Worm (Caenorhabditis elegans): ENCODE data around the gene F28B12.6.

F28B12.6 gene

ce11 chrII:5955638-5956167 is 15.0 kb downstream of the F28B12.6 start (continued):
- no peak for TF ChIP-seq snpc-3.4 (tag; optimal IDR thresholded peaks at IDR 0.05)
- no peak for TF ChIP-seq efl-1 (GFP tag; optimal IDR thresholded peaks at IDR 0.05)

ce11 chrII:5956583-5956982 is 15.9 kb downstream of the F28B12.6 start, which contains the start of gene casy-1:
Gene casy-1, minus strand, starts transcription at chrII:5956683.
- TF ChIP-seq attf-6 (GFP tag; IDR thresholded peaks at IDR 0.05) (no peak), F55B11.4 (tag; optimal IDR thresholded peaks at IDR 0.05; ENCODE audit: borderline replicate concordance, insufficient read depth) (no peak)

ce11 chrII:5957803-5958367 is 17.2 kb downstream of the F28B12.6 start:
- TF ChIP-seq Y53G8AR.9 (GFP tag; conservative IDR thresholded peaks at IDR 0.05) = no peak
- TF ChIP-seq bed-1 (GFP tag; IDR thresholded peaks at IDR 0.05) = no peak
- TF ChIP-seq F33H1.4 (GFP tag; IDR thresholded peaks at IDR 0.05) = no peak
- no peak for TF ChIP-seq attf-6 (GFP tag; IDR thresholded peaks at IDR 0.05)
- TF ChIP-seq F52B5.7 (tag; optimal IDR thresholded peaks at IDR 0.05) = no peak

- TF ChIP-seq aptf-3 (GFP tag; IDR thresholded peaks at IDR 0.05) (no peak), Y95B8A.8 (GFP tag; IDR thresholded peaks at IDR 0.05) (no peak), hrde-1 (tag; optimal IDR thresholded peaks at IDR 0.05; ENCODE audit: borderline replicate concordance) (no peak), madf-3 (GFP tag; IDR thresholded peaks at IDR 0.05) (no peak), chd-7 (tag; optimal IDR thresholded peaks at IDR 0.05) (no peak), ztf-22 (GFP tag; optimal IDR thresholded peaks at IDR 0.05) (no peak), snpc-4 (GFP tag; optimal IDR thresholded peaks at IDR 0.05) (no peak), snpc-4 (tag; optimal IDR thresholded peaks at IDR 0.05) (no peak), bed-2 (GFP tag; IDR thresholded peaks at IDR 0.05) (no peak), F23B12.7 (tag; optimal IDR thresholded peaks at IDR 0.05; ENCODE audit: insufficient read depth) (no peak), rcor-1 (GFP tag; IDR thresholded peaks at IDR 0.05) (no peak), F22D6.2 (tag; optimal IDR thresholded peaks at IDR 0.05) (no peak), akir-1 (GFP tag; optimal IDR thresholded peaks at IDR 0.05) (no peak)
Observed at ce11 chrII:5959575-5960119, 19.0 kb downstream of the F28B12.6 start.

DNA sequence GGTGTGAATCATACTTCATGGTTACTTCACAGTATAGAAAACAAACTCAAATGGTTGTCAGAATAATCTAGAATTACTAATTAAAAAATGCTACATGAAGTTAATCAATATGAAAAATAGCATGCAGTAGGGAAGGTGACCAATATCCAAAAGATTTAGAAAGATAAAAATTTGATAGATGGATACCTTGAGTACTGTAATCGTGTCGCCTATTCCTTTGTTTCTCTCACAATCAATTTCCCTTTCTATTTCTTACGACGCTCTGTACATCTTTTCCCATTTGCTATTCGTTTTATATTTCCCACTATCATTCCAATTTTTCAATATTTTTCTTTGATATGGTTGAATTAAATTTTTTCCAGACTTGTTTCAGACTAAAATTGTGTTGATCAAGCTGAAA is 20.7 kb downstream of the F28B12.6 start, which contains the start of gene B0034.7:
B0034.7 (plus strand) TSS at position 301 of the 400 bp plus-strand sequence.
- TF ChIP-seq ceh-27 (GFP tag; optimal IDR thresholded peaks at IDR 0.05) = no peak
- TF ChIP-seq F10E7.11 (tag; optimal IDR thresholded peaks at IDR 0.05) = no peak

ce11 chrII:5962343-5962742 is 21.7 kb downstream of the F28B12.6 start:
- TF ChIP-seq chd-7 (tag; optimal IDR thresholded peaks at IDR 0.05) (peak; percentile 2), F39B2.1 (GFP tag; IDR thresholded peaks at IDR 0.05) (no peak), zfh-2 (GFP tag; conservative IDR thresholded peaks at IDR 0.05) (peak; percentile 53; the same call in 1 of the 2 replicates)

ce11 chrII:5964962-5965361 is 24.3 kb downstream of the F28B12.6 start:
- TF ChIP-seq aptf-2 (GFP tag; conservative IDR thresholded peaks at IDR 0.05) (no peak), him-1 (tag; optimal IDR thresholded peaks at IDR 0.05) (no peak), ztf-26 (tag; optimal IDR thresholded peaks at IDR 0.05) (no peak), rec-8 (tag; optimal IDR thresholded peaks at IDR 0.05) (no peak), B0019.2 (GFP tag; conservative IDR thresholded peaks at IDR 0.05) (no peak), madf-10 (tag; optimal IDR thresholded peaks at IDR 0.05) (no peak), hlh-26 (GFP tag; conservative IDR thresholded peaks at IDR 0.05) (no peak), hmg-20 (GFP tag; IDR thresholded peaks at IDR 0.05) (no peak), ceh-91 (GFP tag; IDR thresholded peaks at IDR 0.05) (no peak), egl-18 (GFP tag; IDR thresholded peaks at IDR 0.05) (no peak), B0336.3 (GFP tag; IDR thresholded peaks at IDR 0.05) (no peak), F39B2.1 (GFP tag; IDR thresholded peaks at IDR 0.05) (no peak), fkh-3 (tag; optimal IDR thresholded peaks at IDR 0.05) (no peak), Y95B8A.8 (GFP tag; IDR thresholded peaks at IDR 0.05) (no peak), F23B12.7 (tag; optimal IDR thresholded peaks at IDR 0.05; ENCODE audit: insufficient read depth) (no peak)

All from whole organism, young adult.